In the genomic region with DNA sequence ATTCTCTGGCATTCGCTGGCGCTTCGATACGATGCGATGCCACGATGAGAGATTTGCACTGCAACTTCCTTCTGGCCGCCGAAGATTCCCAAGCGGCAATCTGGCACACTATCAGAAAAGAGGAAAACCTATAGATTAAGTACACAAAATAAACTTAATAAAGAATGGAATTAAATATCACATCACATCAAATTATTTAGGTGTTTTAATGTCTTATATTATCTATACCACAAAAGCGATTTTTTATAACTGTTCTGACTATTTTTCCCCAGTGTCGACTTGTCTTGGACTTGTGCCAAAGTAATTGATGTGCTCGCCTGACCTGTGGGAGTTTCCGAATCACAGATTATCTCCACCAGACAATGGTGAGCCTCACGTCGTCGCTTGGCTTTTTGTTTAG, we compare ENCODE assay signal across 1 fruit fly cellular context.
TF ChIP-seq lines count a peak whose summit lies in the region.

No protein-coding gene starts in this region.

TF ChIP-seq in whole organism, prepupa, 60 proteins besides CTCF, POLR2A, EP300 and RAD21 (continued from another document):
- no peak for TF ChIP-seq Eip75B (GFP tag; optimal IDR thresholded peaks at IDR 0.05; lab: Kevin White, UChicago)
- TF ChIP-seq CG6808 (GFP tag; optimal IDR thresholded peaks at IDR 0.05; lab: Kevin White, UChicago) = peak; percentile 54
- peak; percentile 54 for TF ChIP-seq topi (GFP tag; optimal IDR thresholded peaks at IDR 0.05; lab: Kevin White, UChicago)
- TF ChIP-seq net (GFP tag; optimal IDR thresholded peaks at IDR 0.05; lab: Kevin White, UChicago) = no peak
- no peak for TF ChIP-seq eg (GFP tag; IDR thresholded peaks at IDR 0.05; lab: Robert Waterston, UW)
- peak; percentile 31 for TF ChIP-seq pdm3 (GFP tag; optimal IDR thresholded peaks at IDR 0.05; lab: Kevin White, UChicago)
- peak; percentile 3 for TF ChIP-seq Sox14 (GFP tag; optimal IDR thresholded peaks at IDR 0.05; lab: Kevin White, UChicago)
- peak; percentile 40 for TF ChIP-seq Hr39 (GFP tag; optimal IDR thresholded peaks at IDR 0.05; lab: Kevin White, UChicago)
- TF ChIP-seq CG7368 (GFP tag; optimal IDR thresholded peaks at IDR 0.05; lab: Kevin White, UChicago) = no peak
- peak; percentile 15 for TF ChIP-seq CG10631 (GFP tag; optimal IDR thresholded peaks at IDR 0.05; lab: Kevin White, UChicago)
- TF ChIP-seq CG31627 (GFP tag; optimal IDR thresholded peaks at IDR 0.05; lab: Kevin White, UChicago) = peak; percentile 24
- peak; percentile 58 for TF ChIP-seq Eip78C (GFP tag; lab: Kevin White, UChicago)
- TF ChIP-seq Met (GFP tag; optimal IDR thresholded peaks at IDR 0.05; lab: Kevin White, UChicago) = peak; percentile 40
- TF ChIP-seq Eip93F (GFP tag; optimal IDR thresholded peaks at IDR 0.05; lab: Kevin White, UChicago) = no peak
- peak; percentile 54 for TF ChIP-seq esn (GFP tag; optimal IDR thresholded peaks at IDR 0.05; lab: Kevin White, UChicago)
- TF ChIP-seq dac (GFP tag; optimal IDR thresholded peaks at IDR 0.05; lab: Kevin White, UChicago) = no peak
- TF ChIP-seq CG6163 (GFP tag; IDR thresholded peaks at IDR 0.05; lab: Robert Waterston, UW) = peak; percentile 59; the same call in 2 of the 3 replicates
- no peak for TF ChIP-seq fkh (GFP tag; optimal IDR thresholded peaks at IDR 0.05; lab: Kevin White, UChicago)
- peak; percentile 38 for TF ChIP-seq CG10669 (GFP tag; optimal IDR thresholded peaks at IDR 0.05; lab: Kevin White, UChicago)
- peak; percentile 11 for TF ChIP-seq CG34406 (GFP tag; optimal IDR thresholded peaks at IDR 0.05; lab: Kevin White, UChicago)
- TF ChIP-seq vri (GFP tag; optimal IDR thresholded peaks at IDR 0.05; lab: Kevin White, UChicago) = peak; percentile 8
- TF ChIP-seq Hr38 (GFP tag; optimal IDR thresholded peaks at IDR 0.05; lab: Kevin White, UChicago) = no peak
- TF ChIP-seq cyc (GFP tag; optimal IDR thresholded peaks at IDR 0.05; lab: Kevin White, UChicago) = peak; percentile 35
- no peak for TF ChIP-seq Blimp-1 (GFP tag; optimal IDR thresholded peaks at IDR 0.05; lab: Kevin White, UChicago)
- no peak for TF ChIP-seq salr (GFP tag; optimal IDR thresholded peaks at IDR 0.05; lab: Kevin White, UChicago)
- no peak for TF ChIP-seq CG6792 (GFP tag; optimal IDR thresholded peaks at IDR 0.05; lab: Kevin White, UChicago)
- TF ChIP-seq svp (GFP tag; lab: Kevin White, UChicago) = peak; percentile 85
- TF ChIP-seq CG11294 (GFP tag; IDR thresholded peaks at IDR 0.05; lab: Robert Waterston, UW) = no peak
- peak; percentile 22 for TF ChIP-seq achi (GFP tag; optimal IDR thresholded peaks at IDR 0.05; lab: Kevin White, UChicago)
- peak; percentile 24 for TF ChIP-seq CG8632 (GFP tag; optimal IDR thresholded peaks at IDR 0.05; lab: Kevin White, UChicago)
- no peak for TF ChIP-seq Sox15 (GFP tag; optimal IDR thresholded peaks at IDR 0.05; lab: Kevin White, UChicago)
